Worm (Caenorhabditis elegans): ENCODE measurements around the gene dpy-3.

The dpy-3 gene

ce11 chrX:2164751-2165150 is 19.3 kb upstream of the dpy-3 start, which contains the start of gene F48B9.3:
F48B9.3 (plus strand) TSS chrX:2165051.
- TF ChIP-seq lsy-2 (tag; optimal IDR thresholded peaks at IDR 0.05): no peak
- no peak for TF ChIP-seq mdl-1 (tag; optimal IDR thresholded peaks at IDR 0.05)
- no peak for TF ChIP-seq Y55F3AM.14 (GFP tag; optimal IDR thresholded peaks at IDR 0.05)

- TF ChIP-seq mdl-1 (tag; optimal IDR thresholded peaks at IDR 0.05) (no peak), gmeb-1 (tag; optimal IDR thresholded peaks at IDR 0.05) (no peak), R02D3.7 (tag; optimal IDR thresholded peaks at IDR 0.05) (no peak), dmd-4 (tag; optimal IDR thresholded peaks at IDR 0.05) (no peak), nhr-77 (tag; optimal IDR thresholded peaks at IDR 0.05) (no peak), ceh-82 (tag; optimal IDR thresholded peaks at IDR 0.05) (no peak), ztf-11 (tag; optimal IDR thresholded peaks at IDR 0.05) (no peak), Y55F3AM.14 (GFP tag; optimal IDR thresholded peaks at IDR 0.05) (no peak), nhr-21 (tag; optimal IDR thresholded peaks at IDR 0.05) (no peak), sma-3 (GFP tag; optimal IDR thresholded peaks at IDR 0.05) (no peak), lsy-2 (tag; optimal IDR thresholded peaks at IDR 0.05) (no peak), unc-39 (tag; optimal IDR thresholded peaks at IDR 0.05) (no peak), nhr-10 (tag; optimal IDR thresholded peaks at IDR 0.05) (no peak), nhr-23 (tag; optimal IDR thresholded peaks at IDR 0.05) (no peak), C34F6.9 (tag; optimal IDR thresholded peaks at IDR 0.05) (no peak), lin-11 (tag; optimal IDR thresholded peaks at IDR 0.05) (no peak)
These were observed 17.6 kb upstream of the dpy-3 start, which contains the start of gene pdf-2 for ce11 chrX:2163084-2163483. pdf-2 (plus strand) TSS chrX:2163384.

- peak; percentile 55 for TF ChIP-seq fos-1 (tag; optimal IDR thresholded peaks at IDR 0.05)
- no peak for TF ChIP-seq lin-11 (tag; optimal IDR thresholded peaks at IDR 0.05)
- peak; percentile 4 for TF ChIP-seq sma-9 (GFP tag; optimal IDR thresholded peaks at IDR 0.05)
- no peak for TF ChIP-seq sma-9 (tag; optimal IDR thresholded peaks at IDR 0.05)
These were observed 12.4 kb upstream of the dpy-3 start for ce11 chrX:2157855-2158254.

ce11 chrX:2153780-2154179 is 8.3 kb upstream of the dpy-3 start:
- TF ChIP-seq blmp-1 (tag; optimal IDR thresholded peaks at IDR 0.05; ENCODE audit: insufficient read depth) (peak; percentile 8), R02D3.7 (tag; optimal IDR thresholded peaks at IDR 0.05) (no peak)

ce11 chrX:2152062-2152461 is 6.6 kb upstream of the dpy-3 start:
- TF ChIP-seq lin-13 (GFP tag; optimal IDR thresholded peaks at IDR 0.05): no peak
- no peak for TF ChIP-seq mbf-1 (tag; optimal IDR thresholded peaks at IDR 0.05)
- TF ChIP-seq lin-39 (tag; optimal IDR thresholded peaks at IDR 0.05): no peak
- TF ChIP-seq nhr-129 (tag; optimal IDR thresholded peaks at IDR 0.05): no peak
- no peak for TF ChIP-seq mab-5 (tag; optimal IDR thresholded peaks at IDR 0.05)
- no peak for TF ChIP-seq ztf-11 (tag; optimal IDR thresholded peaks at IDR 0.05)
- TF ChIP-seq nhr-25 (tag; optimal IDR thresholded peaks at IDR 0.05): peak; percentile 6
- no peak for TF ChIP-seq snpc-4 (tag; optimal IDR thresholded peaks at IDR 0.05)
- TF ChIP-seq unc-39 (tag; optimal IDR thresholded peaks at IDR 0.05): no peak

- TF ChIP-seq unc-55 (GFP tag; optimal IDR thresholded peaks at IDR 0.05) (no peak), R02D3.7 (tag; optimal IDR thresholded peaks at IDR 0.05) (no peak), elt-3 (tag; optimal IDR thresholded peaks at IDR 0.05) (no peak), nhr-129 (tag; optimal IDR thresholded peaks at IDR 0.05) (no peak), lsy-2 (tag; optimal IDR thresholded peaks at IDR 0.05) (no peak), lin-13 (GFP tag; optimal IDR thresholded peaks at IDR 0.05) (no peak), ZK546.5 (tag; optimal IDR thresholded peaks at IDR 0.05) (no peak), ztf-4 (tag; optimal IDR thresholded peaks at IDR 0.05) (no peak), skn-1 (tag; optimal IDR thresholded peaks at IDR 0.05) (no peak), sma-3 (GFP tag; optimal IDR thresholded peaks at IDR 0.05) (no peak), nhr-237 (tag; optimal IDR thresholded peaks at IDR 0.05) (no peak)
These were observed 4.6 kb upstream of the dpy-3 start, which contains the start of gene npax-2 for ce11 chrX:2150006-2150405. npax-2 (minus strand) TSS chrX:2150106.

Measured in whole organism, L2 larva.